Fruit fly (Drosophila melanogaster): ENCODE results near the gene CG9288.

The CG9288 gene

dm6 chr3R:13779241-13779683 is at the start of gene CG9288, which contains the start of gene CG42375:
Gene CG9288 (plus strand): TSS chr3R:13779624.
Gene CG42375 (plus strand): TSS chr3R:13779624.
- peak; percentile 8 for TF ChIP-seq CG34406 (GFP tag; optimal IDR thresholded peaks at IDR 0.05)
- no peak for TF ChIP-seq CG31627 (GFP tag; optimal IDR thresholded peaks at IDR 0.05)
- TF ChIP-seq dac (GFP tag; optimal IDR thresholded peaks at IDR 0.05), result no peak
- no peak for TF ChIP-seq CG16779 (tag; optimal IDR thresholded peaks at IDR 0.05)
- peak; percentile 9 for TF ChIP-seq CG11902 (GFP tag; optimal IDR thresholded peaks at IDR 0.05)
- TF ChIP-seq CG32006 (GFP tag; optimal IDR thresholded peaks at IDR 0.05), result peak; percentile 16
- no peak for TF ChIP-seq Blimp-1 (GFP tag; optimal IDR thresholded peaks at IDR 0.05)
- peak; percentile 18 for TF ChIP-seq CG6276 (GFP tag; optimal IDR thresholded peaks at IDR 0.05)
- TF ChIP-seq CG6792 (GFP tag; optimal IDR thresholded peaks at IDR 0.05), result peak; percentile 42
- TF ChIP-seq CG11294 (GFP tag; IDR thresholded peaks at IDR 0.05), result peak; percentile 24; the same call in 1 of the 2 replicates
- TF ChIP-seq Ets96B (tag; optimal IDR thresholded peaks at IDR 0.05), result no peak
- TF ChIP-seq spab (GFP tag; optimal IDR thresholded peaks at IDR 0.05), result peak; percentile 54
- peak; percentile 68 for TF ChIP-seq CG15336 (GFP tag; IDR thresholded peaks at IDR 0.05)
- TF ChIP-seq Ets21C (GFP tag; optimal IDR thresholded peaks at IDR 0.05), result peak; percentile 14
- TF ChIP-seq Gug (GFP tag; IDR thresholded peaks at IDR 0.05), result peak; percentile 63
- TF ChIP-seq salr (GFP tag; optimal IDR thresholded peaks at IDR 0.05), result no peak
- TF ChIP-seq Eip93F (GFP tag; optimal IDR thresholded peaks at IDR 0.05), result no peak
- TF ChIP-seq pdm3 (GFP tag; optimal IDR thresholded peaks at IDR 0.05), result peak; percentile 30
- peak; percentile 78 for TF ChIP-seq vri (GFP tag; optimal IDR thresholded peaks at IDR 0.05)
- TF ChIP-seq CG11762 (GFP tag; optimal IDR thresholded peaks at IDR 0.05; ENCODE audit: insufficient read depth), result peak; percentile 74
- TF ChIP-seq lz (GFP tag; optimal IDR thresholded peaks at IDR 0.05), result peak; percentile 61
- TF ChIP-seq Eip78C (GFP tag), result peak; percentile 78
- TF ChIP-seq Sox14 (GFP tag; optimal IDR thresholded peaks at IDR 0.05), result peak; percentile 0
- TF ChIP-seq CG4318 (GFP tag; optimal IDR thresholded peaks at IDR 0.05), result peak; percentile 30
- TF ChIP-seq OdsH (GFP tag; optimal IDR thresholded peaks at IDR 0.05), result no peak
- TF ChIP-seq CG7368 (GFP tag; optimal IDR thresholded peaks at IDR 0.05), result no peak
- peak; percentile 74 for TF ChIP-seq Eip75B (GFP tag; optimal IDR thresholded peaks at IDR 0.05)
- TF ChIP-seq CG6808 (GFP tag; optimal IDR thresholded peaks at IDR 0.05), result peak; percentile 57
- no peak for TF ChIP-seq CG8319 (GFP tag; optimal IDR thresholded peaks at IDR 0.05)
- peak; percentile 68 for TF ChIP-seq cyc (GFP tag; optimal IDR thresholded peaks at IDR 0.05)
- TF ChIP-seq eg (GFP tag; IDR thresholded peaks at IDR 0.05), result peak; percentile 83
- TF ChIP-seq achi (GFP tag; optimal IDR thresholded peaks at IDR 0.05), result peak; percentile 34
- no peak for TF ChIP-seq CG8632 (GFP tag; optimal IDR thresholded peaks at IDR 0.05)
- no peak for TF ChIP-seq Sox15 (GFP tag; optimal IDR thresholded peaks at IDR 0.05)
- TF ChIP-seq Met (GFP tag; optimal IDR thresholded peaks at IDR 0.05), result peak; percentile 46
- TF ChIP-seq Sox102F (GFP tag; optimal IDR thresholded peaks at IDR 0.05), result no peak
- TF ChIP-seq fkh (GFP tag; optimal IDR thresholded peaks at IDR 0.05), result no peak
- peak; percentile 53 for TF ChIP-seq CG3032 (tag; optimal IDR thresholded peaks at IDR 0.05)
- peak; percentile 34 for TF ChIP-seq Smox (GFP tag; optimal IDR thresholded peaks at IDR 0.05)
- no peak for TF ChIP-seq dsx (GFP tag; optimal IDR thresholded peaks at IDR 0.05; ENCODE audit: poor library complexity, severe bottlenecking)
- peak; percentile 80 for TF ChIP-seq CG6163 (GFP tag; IDR thresholded peaks at IDR 0.05)
- peak; percentile 8 for TF ChIP-seq acj6 (GFP tag; optimal IDR thresholded peaks at IDR 0.05)
- TF ChIP-seq CG10669 (GFP tag; optimal IDR thresholded peaks at IDR 0.05), result peak; percentile 66
- TF ChIP-seq ss (GFP tag; optimal IDR thresholded peaks at IDR 0.05), result no peak
- peak; percentile 60 for TF ChIP-seq esn (GFP tag; optimal IDR thresholded peaks at IDR 0.05)
- TF ChIP-seq Lpt (GFP tag; optimal IDR thresholded peaks at IDR 0.05), result peak; percentile 62
- peak; percentile 47 for TF ChIP-seq topi (GFP tag; optimal IDR thresholded peaks at IDR 0.05)
- TF ChIP-seq Hr4 (GFP tag; optimal IDR thresholded peaks at IDR 0.05), result peak; percentile 47
- peak; percentile 67 for TF ChIP-seq CG10631 (GFP tag; optimal IDR thresholded peaks at IDR 0.05)
- TF ChIP-seq fd85E (GFP tag; optimal IDR thresholded peaks at IDR 0.05), result no peak
- TF ChIP-seq CG3919 (GFP tag; optimal IDR thresholded peaks at IDR 0.05), result no peak
- TF ChIP-seq CG8119 (GFP tag; IDR thresholded peaks at IDR 0.05), result peak; percentile 61; the same call in 2 of the 3 replicates
